Worm (Caenorhabditis elegans) whole organism, dauer: ENCODE results near the gene phy-2.

ENCODE experiments used
- unc-62 ChIP-seq: sonication (generic microtip); optimal IDR thresholded peaks from 2 replicates; lab custom pipeline; 2017; ENCODE audit warnings: missing biosample characterization, missing genetic modification reagents, missing genetic modification characterization

Gene phy-2

ce11 chrIV:12162732-12163131 lies 53.1 kb downstream of the phy-2 start:
- TF ChIP-seq unc-62 (GFP tag; lab: Kevin White, UChicago), result no peak
